Worm (Caenorhabditis elegans) whole organism, young adult: ENCODE results near the gene Y22D7AL.9.
A peak's percentile ranks its signal among the peaks of the same experiment; 100 is the strongest.

Source experiments
- F22D6.2 ChIP-seq: sonication (generic microtip); optimal IDR thresholded peaks from 2 replicates; lab custom pipeline; 2016; ENCODE audit warnings: mild to moderate bottlenecking, missing genetic modification characterization, missing compliant biosample characterization
- F33H1.4 ChIP-seq: fragments of 200-800 bp; sonication (Bioruptor generic); IDR thresholded peaks from 2 replicates; pipeline ENCODE4 v1.3.6; 2022; ENCODE audit warnings: missing genetic modification reagents, missing genetic modification characterization, missing compliant biosample characterization
- let-607 ChIP-seq, 2 experiments: fragments of 200-800 bp in 1 of 2; sonication (Bioruptor generic) in 1 of 2; sonication (generic microtip) in 1 of 2; optimal IDR thresholded peaks; 2 replicates each; lab custom pipeline; 2016 to 2018; ENCODE audit warnings: mild to moderate bottlenecking in 2 of 2, missing compliant biosample characterization in 2 of 2, missing genetic modification characterization in 2 of 2, moderate library complexity in 2 of 2, missing genotype in 1 of 2
- nhr-80 ChIP-seq: sonication (generic microtip); optimal IDR thresholded peaks from 2 replicates; lab custom pipeline; 2016; ENCODE audit warnings: missing genetic modification characterization, missing compliant biosample characterization
- nhr-90 ChIP-seq: sonication (generic microtip); optimal IDR thresholded peaks from 2 replicates; lab custom pipeline; 2016; ENCODE audit warnings: missing genotype, mild to moderate bottlenecking, missing genetic modification characterization, missing compliant biosample characterization
- snpc-4 ChIP-seq, 5 experiments: fragments of 150-350 bp in 1 of 5; sonication (generic microtip) in 4 of 5; optimal IDR thresholded peaks; 2 replicates each; lab custom pipeline; 2014 to 2018; ENCODE audit warnings: missing genetic modification characterization in 5 of 5, missing biosample characterization in 3 of 5, antibody characterized with exemption in 2 of 5, mild to moderate bottlenecking in 2 of 5, missing compliant biosample characterization in 2 of 5, missing genotype in 2 of 5, moderate library complexity in 2 of 5, missing genetic modification reagents in 1 of 5
- tlf-1 ChIP-seq: fragments of 200-800 bp; sonication (Bioruptor generic); optimal IDR thresholded peaks from 2 replicates; lab custom pipeline; 2018; ENCODE audit warnings: mild to moderate bottlenecking, missing genetic modification characterization, missing compliant biosample characterization
- ztf-28 ChIP-seq: fragments of 200-800 bp; sonication (Bioruptor generic); IDR thresholded peaks from 2 replicates; pipeline ENCODE4 v1.3.6; 2022; ENCODE audit warnings: missing genetic modification reagents, missing genetic modification characterization, missing compliant biosample characterization

DNA sequence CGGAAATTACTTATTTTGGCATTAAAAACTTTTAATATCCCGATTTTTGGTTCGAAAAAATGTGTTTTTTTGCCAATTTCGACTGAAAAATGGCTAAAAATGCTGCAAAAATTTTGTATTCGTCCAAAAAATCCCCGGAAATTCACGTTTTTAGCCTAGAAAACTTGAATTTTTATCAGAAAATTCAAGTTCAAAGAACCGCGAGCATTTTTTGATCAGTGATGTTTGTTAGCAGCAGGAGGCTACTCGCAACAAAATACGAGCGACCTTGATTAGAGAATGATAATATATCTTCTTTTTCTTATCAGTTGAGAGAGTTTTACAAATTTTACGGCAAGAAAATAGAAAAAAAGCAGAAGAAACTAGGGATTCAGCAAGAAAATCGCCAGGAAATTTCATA lies 8.5 kb upstream of the Y22D7AL.9 start:
- TF ChIP-seq tlf-1 (no peak), nhr-80 (peak; percentile 48), ztf-28 (GFP tag; lab: Robert Waterston, UW) (no peak), snpc-4 (GFP tag; optimal IDR thresholded peaks at IDR 0.05; lab: Kevin White, UChicago) (no peak), snpc-4 (tag; optimal IDR thresholded peaks at IDR 0.05; lab: Kevin White, UChicago) (no peak), nhr-90 (tag; lab: Kevin White, UChicago) (no peak), let-607 (tag; optimal IDR thresholded peaks at IDR 0.05; lab: Kevin White, UChicago) (no peak), F33H1.4 (GFP tag; lab: Robert Waterston, UW) (no peak), F22D6.2 (tag; lab: Kevin White, UChicago) (no peak)
